Fruit fly (Drosophila melanogaster) whole organism, wandering third instar larva: Measurements from ENCODE around the gene Mlc2.

Source experiments
- Abd-B ChIP-seq: fragments of >200 bp; optimal IDR thresholded peaks from 2 replicates; lab custom pipeline; 2017; ENCODE audit warnings: missing biosample characterization, missing genetic modification characterization
- CG32264 ChIP-seq: fragments of 200-800 bp; sonication (Bioruptor generic); optimal IDR thresholded peaks from 2 replicates; lab custom pipeline; 2016; ENCODE audit warnings: missing biosample characterization, missing genetic modification characterization
- CG9705 ChIP-seq: fragments of 200-800 bp; sonication (Bioruptor generic); optimal IDR thresholded peaks from 2 replicates; lab custom pipeline; 2018; ENCODE audit warnings: missing biosample characterization, mild to moderate bottlenecking, missing genetic modification characterization
- CrebA ChIP-seq: fragments of 200-800 bp; sonication (Bioruptor generic); optimal IDR thresholded peaks from 2 replicates; lab custom pipeline; 2016; ENCODE audit warnings: missing biosample characterization, mild to moderate bottlenecking, missing genetic modification characterization, borderline replicate concordance
- Dfd ChIP-seq: fragments of >200 bp; optimal IDR thresholded peaks from 2 replicates; lab custom pipeline; 2017; ENCODE audit warnings: missing biosample characterization, missing genetic modification characterization
- Dif ChIP-seq: fragments of 200-275, 200-300 bp; sonication (Bioruptor generic); optimal IDR thresholded peaks from 2 replicates; lab custom pipeline; 2018; ENCODE audit warnings: missing biosample characterization, missing genetic modification characterization; ENCODE audit not compliant: partially characterized antibody
- GATAd ChIP-seq: sonication (Bioruptor generic); optimal IDR thresholded peaks from 2 replicates; lab custom pipeline; 2016; ENCODE audit warnings: missing biosample characterization, missing genetic modification characterization
- HLH106 ChIP-seq: fragments of 200-800 bp; optimal IDR thresholded peaks from 3 replicates; lab custom pipeline; 2019; ENCODE audit warnings: missing biosample characterization, mild to moderate bottlenecking, missing genetic modification characterization, moderate library complexity
- Hnf4 ChIP-seq: fragments of 200-800 bp; sonication (Bioruptor generic); optimal IDR thresholded peaks from 2 replicates; lab custom pipeline; 2016; ENCODE audit warnings: missing biosample characterization, mild to moderate bottlenecking, missing genetic modification characterization
- Hr78 ChIP-seq: fragments of >200 bp; optimal IDR thresholded peaks from 2 replicates; lab custom pipeline; 2017; ENCODE audit warnings: missing biosample characterization, missing genetic modification characterization
- Hr83 ChIP-seq: fragments of 200-300 bp; sonication (Bioruptor generic); optimal IDR thresholded peaks from 2 replicates; lab custom pipeline; 2016; ENCODE audit warnings: missing biosample characterization, mild to moderate bottlenecking, missing genetic modification characterization, moderate library complexity; ENCODE audit not compliant: poor library complexity, severe bottlenecking
- Jra ChIP-seq: sonication (Bioruptor generic); optimal IDR thresholded peaks from 2 replicates; lab custom pipeline; 2016; ENCODE audit warnings: missing biosample characterization, missing genetic modification characterization
- Mio ChIP-seq: sonication (Bioruptor generic); optimal IDR thresholded peaks from 2 replicates; lab custom pipeline; 2016; ENCODE audit warnings: missing biosample characterization, missing genetic modification characterization
- Myc ChIP-seq: fragments of >200 bp; optimal IDR thresholded peaks from 2 replicates; lab custom pipeline; 2017
- N ChIP-seq: fragments of >200 bp; optimal IDR thresholded peaks from 2 replicates; lab custom pipeline; 2018; ENCODE audit warnings: missing biosample characterization, missing external identifiers, missing genetic modification characterization
- OdsH ChIP-seq: fragments of 200-800 bp; sonication (Bioruptor generic); optimal IDR thresholded peaks from 2 replicates; lab custom pipeline; 2016; ENCODE audit warnings: missing biosample characterization, mild to moderate bottlenecking, missing genetic modification characterization
- Rel ChIP-seq, 2 experiments: fragments of 200-800 bp; sonication (Bioruptor generic) in 1 of 2; optimal IDR thresholded peaks; 2 replicates in 1 of 2; 3 replicates in 1 of 2; lab custom pipeline; 2016 to 2019; ENCODE audit warnings: mild to moderate bottlenecking in 2 of 2, missing biosample characterization in 2 of 2, missing genetic modification characterization in 2 of 2, moderate library complexity in 1 of 2
- Sp1 ChIP-seq: fragments of 200-800 bp; sonication (Bioruptor generic); optimal IDR thresholded peaks from 3 replicates; lab custom pipeline; 2019; ENCODE audit warnings: missing biosample characterization, mild to moderate bottlenecking, missing genetic modification characterization, moderate library complexity
- Vsx2 ChIP-seq: fragments of 200-300, 225-300 bp; sonication (Bioruptor generic); optimal IDR thresholded peaks from 2 replicates; lab custom pipeline; 2018; ENCODE audit warnings: missing biosample characterization, missing genetic modification characterization; ENCODE audit not compliant: partially characterized antibody
- br ChIP-seq: fragments of 200-800 bp; sonication (Bioruptor generic); optimal IDR thresholded peaks from 2 replicates; lab custom pipeline; 2016; ENCODE audit warnings: missing biosample characterization, missing genetic modification characterization
- brk ChIP-seq: fragments of 200-800 bp; sonication (Bioruptor generic); optimal IDR thresholded peaks from 2 replicates; lab custom pipeline; 2016; ENCODE audit warnings: missing biosample characterization, mild to moderate bottlenecking, missing genetic modification characterization
- dl ChIP-seq, 2 experiments: fragments of 175-275, 200-275 bp in 1 of 2; fragments of 200-275 bp in 1 of 2; sonication (Bioruptor generic); optimal IDR thresholded peaks; lab custom pipeline; 2018; ENCODE audit warnings: mild to moderate bottlenecking in 2 of 2, missing biosample characterization in 2 of 2, missing genetic modification characterization in 2 of 2, moderate library complexity in 2 of 2; ENCODE audit not compliant: partially characterized antibody in 2 of 2, insufficient read depth in 1 of 2
- dmrt93B ChIP-seq: fragments of 200-800 bp; sonication (Bioruptor generic); optimal IDR thresholded peaks from 2 replicates; lab custom pipeline; 2018; ENCODE audit warnings: missing biosample characterization, mild to moderate bottlenecking, missing genetic modification characterization
- dsf ChIP-seq: sonication (Bioruptor generic); optimal IDR thresholded peaks from 2 replicates; lab custom pipeline; 2016; ENCODE audit warnings: missing biosample characterization, missing genetic modification characterization, borderline replicate concordance
- ey ChIP-seq: fragments of 200-800 bp; sonication (Bioruptor generic); optimal IDR thresholded peaks from 2 replicates; lab custom pipeline; 2016; ENCODE audit warnings: missing biosample characterization, missing genetic modification characterization
- foxo ChIP-seq, 2 experiments: fragments of 200-800 bp; sonication (Bioruptor generic); optimal IDR thresholded peaks; 2 replicates in 1 of 2; 3 replicates in 1 of 2; lab custom pipeline; 2016 to 2017; ENCODE audit warnings: missing biosample characterization in 2 of 2, missing genetic modification characterization in 2 of 2
- fru ChIP-seq: fragments of 200-800 bp; sonication (Bioruptor generic); optimal IDR thresholded peaks from 3 replicates; lab custom pipeline; 2016; ENCODE audit warnings: missing biosample characterization, mild to moderate bottlenecking, missing genetic modification characterization
- h ChIP-seq: fragments of 200-800 bp; sonication (Bioruptor generic); optimal IDR thresholded peaks from 3 replicates; lab custom pipeline; 2016; ENCODE audit warnings: missing biosample characterization, mild to moderate bottlenecking, missing genetic modification characterization
- jim ChIP-seq: fragments of 175-275, 200-325 bp; sonication (Bioruptor generic); optimal IDR thresholded peaks from 2 replicates; lab custom pipeline; 2016; ENCODE audit warnings: missing biosample characterization, mild to moderate bottlenecking, missing genetic modification characterization
- lola ChIP-seq: fragments of >200 bp; optimal IDR thresholded peaks from 2 replicates; lab custom pipeline; 2017; ENCODE audit warnings: missing biosample characterization, missing genetic modification characterization
- pan ChIP-seq: fragments of >200 bp; optimal IDR thresholded peaks from 2 replicates; lab custom pipeline; 2017
- psq ChIP-seq: fragments of 200-800 bp; sonication (Bioruptor generic); optimal IDR thresholded peaks from 3 replicates; lab custom pipeline; 2017; ENCODE audit warnings: missing biosample characterization, mild to moderate bottlenecking, missing genetic modification characterization, moderate library complexity
- rgr ChIP-seq: fragments of 200-800 bp; sonication (Bioruptor generic); optimal IDR thresholded peaks from 3 replicates; lab custom pipeline; 2016; ENCODE audit warnings: missing biosample characterization, mild to moderate bottlenecking, missing genetic modification characterization
- sage ChIP-seq: fragments of 200-800 bp; sonication (Bioruptor generic); optimal IDR thresholded peaks from 2 replicates; lab custom pipeline; 2016; ENCODE audit warnings: missing biosample characterization, mild to moderate bottlenecking, missing genetic modification characterization
- sv ChIP-seq: fragments of 200-800 bp; sonication (Bioruptor generic); optimal IDR thresholded peaks from 3 replicates; lab custom pipeline; 2016; ENCODE audit warnings: missing biosample characterization, missing genetic modification characterization
- tai ChIP-seq: sonication (Bioruptor generic); optimal IDR thresholded peaks from 2 replicates; lab custom pipeline; 2016; ENCODE audit warnings: missing biosample characterization, missing genetic modification characterization
- usp ChIP-seq: fragments of >200 bp; optimal IDR thresholded peaks from 2 replicates; lab custom pipeline; 2017; ENCODE audit warnings: missing biosample characterization, missing genetic modification characterization
- woc ChIP-seq: sonication (Bioruptor generic); optimal IDR thresholded peaks from 2 replicates; lab custom pipeline; 2016; ENCODE audit warnings: missing biosample characterization, mild to moderate bottlenecking, missing genetic modification characterization

Gene Mlc2

DNA sequence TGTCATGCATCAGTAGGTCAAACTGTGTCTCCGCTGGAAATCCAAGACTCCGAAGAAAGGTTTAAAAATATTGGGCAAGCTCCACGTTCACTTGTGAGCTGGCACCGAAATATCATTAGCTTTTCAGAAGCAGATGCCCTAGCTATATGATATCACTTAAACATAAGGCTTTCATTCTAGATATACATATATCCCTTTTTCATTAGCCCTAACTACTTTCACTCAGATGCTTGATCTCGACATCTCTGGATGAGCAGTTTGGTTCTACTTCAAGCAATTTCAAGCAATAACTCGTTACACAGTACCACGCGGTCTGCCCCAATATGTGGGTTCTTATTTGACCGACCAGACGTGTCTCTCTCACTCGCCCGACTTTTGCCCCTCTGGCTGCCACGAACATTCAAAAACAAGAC is 17.1 kb upstream of the Mlc2 start:
- no peak for TF ChIP-seq CG32264 (GFP tag; lab: Kevin White, UChicago)
- TF ChIP-seq dsf (GFP tag; lab: Kevin White, UChicago) = no peak
- TF ChIP-seq foxo (GFP tag; optimal IDR thresholded peaks at IDR 0.05; lab: Kevin White, UChicago) = peak in 1 of 2 experiments; percentile 82
- no peak for TF ChIP-seq Myc (lab: Kevin White, UChicago)
- peak; percentile 47 for TF ChIP-seq br (GFP tag; lab: Kevin White, UChicago)
- TF ChIP-seq pan (lab: Kevin White, UChicago) = peak; percentile 52
- no peak for TF ChIP-seq Rel (GFP tag; optimal IDR thresholded peaks at IDR 0.05; lab: Kevin White, UChicago)
- no peak for TF ChIP-seq Rel (tag; optimal IDR thresholded peaks at IDR 0.05; lab: Kevin White, UChicago)
- TF ChIP-seq tai (GFP tag; lab: Kevin White, UChicago) = no peak
- TF ChIP-seq lola (GFP tag; lab: Kevin White, UChicago) = no peak
- TF ChIP-seq Dif (GFP tag; lab: Kevin White, UChicago) = no peak
- TF ChIP-seq CG9705 (GFP tag; lab: Kevin White, UChicago) = no peak
- TF ChIP-seq psq (GFP tag; lab: Kevin White, UChicago) = peak; percentile 57
- no peak for TF ChIP-seq jim (GFP tag; lab: Kevin White, UChicago)
- no peak for TF ChIP-seq N (GFP tag; lab: Kevin White, UChicago)
- TF ChIP-seq Hnf4 = no peak
- TF ChIP-seq CrebA (GFP tag; lab: Kevin White, UChicago) = no peak
- TF ChIP-seq usp (GFP tag; lab: Kevin White, UChicago) = no peak
- no peak for TF ChIP-seq Hr78 (GFP tag; lab: Kevin White, UChicago)
- no peak for TF ChIP-seq Dfd (GFP tag; lab: Kevin White, UChicago)
- no peak for TF ChIP-seq Mio (GFP tag; lab: Kevin White, UChicago)
- peak; percentile 10 for TF ChIP-seq sv (GFP tag; lab: Kevin White, UChicago)
- TF ChIP-seq Abd-B (GFP tag; lab: Kevin White, UChicago) = no peak
- peak; percentile 50 for TF ChIP-seq HLH106 (tag; lab: Kevin White, UChicago)
- TF ChIP-seq Hr83 (GFP tag; lab: Kevin White, UChicago) = no peak
- no peak for TF ChIP-seq brk (GFP tag; lab: Kevin White, UChicago)
- peak; percentile 21 for TF ChIP-seq dmrt93B (GFP tag; lab: Kevin White, UChicago)
- no peak for TF ChIP-seq dl (GFP tag; optimal IDR thresholded peaks at IDR 0.05; lab: Kevin White, UChicago; ENCODE audit: insufficient read depth in 1 of 2, partially characterized antibody in 2 of 2)
- no peak for TF ChIP-seq Jra (GFP tag; lab: Kevin White, UChicago)
- peak; percentile 74 for TF ChIP-seq fru (GFP tag; lab: Kevin White, UChicago)
- TF ChIP-seq h (GFP tag; lab: Kevin White, UChicago) = peak; percentile 82
- peak; percentile 74 for TF ChIP-seq OdsH (GFP tag; lab: Kevin White, UChicago)
- TF ChIP-seq sage (GFP tag; lab: Kevin White, UChicago) = no peak
- no peak for TF ChIP-seq Vsx2 (GFP tag; lab: Kevin White, UChicago)
- peak; percentile 66 for TF ChIP-seq rgr (GFP tag; lab: Kevin White, UChicago)
- peak; percentile 64 for TF ChIP-seq Sp1 (GFP tag; lab: Kevin White, UChicago)
- TF ChIP-seq woc = peak; percentile 92
- no peak for TF ChIP-seq GATAd (GFP tag; lab: Kevin White, UChicago)
- peak; percentile 72 for TF ChIP-seq ey

DNA sequence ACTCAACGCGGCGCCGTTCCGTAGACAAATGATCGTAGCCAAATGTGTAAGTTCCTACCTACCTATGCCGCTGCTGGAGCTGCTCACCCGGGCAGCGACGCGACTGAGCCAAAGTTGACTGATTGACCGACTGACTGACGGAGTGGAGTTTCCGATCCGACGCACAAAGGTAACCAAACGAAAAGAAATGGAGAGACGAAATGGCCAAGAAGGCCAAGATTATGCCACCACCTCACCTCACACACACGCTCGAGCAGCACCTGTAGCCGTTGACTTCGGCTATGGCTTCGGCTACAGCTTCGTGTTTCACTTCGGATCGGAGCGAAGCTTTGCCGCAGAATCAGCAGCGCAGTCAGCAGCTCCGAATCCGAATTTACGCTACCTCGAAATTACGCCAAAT is 16.7 kb upstream of the Mlc2 start, which contains the start of gene CG9747:
Gene CG9747 (minus strand): TSS at position 206 of the 400 bp plus-strand sequence.
- no peak for TF ChIP-seq Dfd (GFP tag; lab: Kevin White, UChicago)
- no peak for TF ChIP-seq Vsx2 (GFP tag; lab: Kevin White, UChicago)
- no peak for TF ChIP-seq Hnf4
- TF ChIP-seq Jra (GFP tag; lab: Kevin White, UChicago) = no peak
- TF ChIP-seq Dif (GFP tag; lab: Kevin White, UChicago) = no peak
- TF ChIP-seq rgr (GFP tag; lab: Kevin White, UChicago) = no peak
- TF ChIP-seq lola (GFP tag; lab: Kevin White, UChicago) = no peak
- TF ChIP-seq Hr83 (GFP tag; lab: Kevin White, UChicago) = no peak
- TF ChIP-seq CG9705 (GFP tag; lab: Kevin White, UChicago) = no peak
- no peak for TF ChIP-seq Mio (GFP tag; lab: Kevin White, UChicago)
- TF ChIP-seq sage (GFP tag; lab: Kevin White, UChicago) = no peak
- TF ChIP-seq fru (GFP tag; lab: Kevin White, UChicago) = no peak
